Fruit fly (Drosophila melanogaster): ENCODE data around the gene CG12105.

Gene CG12105

dm6 chr3L:1602064-1602832 is 13.4 kb downstream of the CG12105 start, which contains the start of gene CG12104:
Gene CG12104, minus strand, starts transcription at chr3L:1602674.
- no peak for TF ChIP-seq CG16813 (GFP tag; IDR thresholded peaks at IDR 0.05; ENCODE audit: partially characterized antibody)
- TF ChIP-seq stc (GFP tag; IDR thresholded peaks at IDR 0.05) = no peak
- TF ChIP-seq hth (optimal IDR thresholded peaks at IDR 0.05) = no peak
- TF ChIP-seq otp (GFP tag; IDR thresholded peaks at IDR 0.05) = no peak
- TF ChIP-seq CG18476 (GFP tag; optimal IDR thresholded peaks at IDR 0.05) = no peak
- peak; percentile 54; the same call in 1 of the 2 replicates for TF ChIP-seq rib (GFP tag; IDR thresholded peaks at IDR 0.05)
- TF ChIP-seq ind (GFP tag; optimal IDR thresholded peaks at IDR 0.05) = no peak
- no peak for TF ChIP-seq klu (GFP tag; IDR thresholded peaks at IDR 0.05)
- no peak for TF ChIP-seq CG11695 (GFP tag; IDR thresholded peaks at IDR 0.05)
- peak; percentile 19 for TF ChIP-seq gcm (GFP tag; optimal IDR thresholded peaks at IDR 0.05)
- TF ChIP-seq hkb (optimal IDR thresholded peaks at IDR 0.05) = no peak
- 0 out of 2 replicates have a peak, but pooled peaks have one; percentile 8 for TF ChIP-seq hkb (GFP tag; IDR thresholded peaks at IDR 0.05)
- TF ChIP-seq croc (GFP tag; conservative IDR thresholded peaks at IDR 0.05) = no peak
- no peak for TF ChIP-seq pum (GFP tag; optimal IDR thresholded peaks at IDR 0.05)
- no peak for TF ChIP-seq hbn (GFP tag; IDR thresholded peaks at IDR 0.05; ENCODE audit: partially characterized antibody)
- TF ChIP-seq Fer2 (tag; optimal IDR thresholded peaks at IDR 0.05) = no peak
- no peak for TF ChIP-seq CG6654 (GFP tag; optimal IDR thresholded peaks at IDR 0.05)
- TF ChIP-seq gcm2 (GFP tag; optimal IDR thresholded peaks at IDR 0.05) = no peak
- TF ChIP-seq pzg (GFP tag; optimal IDR thresholded peaks at IDR 0.05) = peak; percentile 58
- TF ChIP-seq Hr78 (GFP tag; optimal IDR thresholded peaks at IDR 0.05) = no peak
- no peak for TF ChIP-seq ara (GFP tag; IDR thresholded peaks at IDR 0.05)
- no peak for TF ChIP-seq BtbVII (GFP tag; optimal IDR thresholded peaks at IDR 0.05)
- TF ChIP-seq GATAe (GFP tag; conservative IDR thresholded peaks at IDR 0.05) = peak; percentile 96
- no peak for TF ChIP-seq ssp (GFP tag; IDR thresholded peaks at IDR 0.05)
- TF ChIP-seq chm (GFP tag; IDR thresholded peaks at IDR 0.05) = no peak
- TF ChIP-seq fd64A (GFP tag; optimal IDR thresholded peaks at IDR 0.05) = no peak
- TF ChIP-seq trem (tag; optimal IDR thresholded peaks at IDR 0.05) = peak; percentile 53
- no peak for TF ChIP-seq ato (GFP tag; IDR thresholded peaks at IDR 0.05; ENCODE audit: partially characterized antibody)
- TF ChIP-seq CG1603 (tag; optimal IDR thresholded peaks at IDR 0.05) = no peak
- no peak for TF ChIP-seq z (GFP tag; IDR thresholded peaks at IDR 0.05)
- peak; percentile 47 for TF ChIP-seq CG12659 (GFP tag; optimal IDR thresholded peaks at IDR 0.05)
- TF ChIP-seq CG30020 (tag; optimal IDR thresholded peaks at IDR 0.05) = peak; percentile 22
- peak; percentile 35; the same call in 1 of the 2 replicates for TF ChIP-seq E2f2 (GFP tag; IDR thresholded peaks at IDR 0.05)
- no peak for TF ChIP-seq HLH3B (GFP tag; IDR thresholded peaks at IDR 0.05)
- TF ChIP-seq CG1529 (GFP tag; optimal IDR thresholded peaks at IDR 0.05) = peak; percentile 27
- no peak for TF ChIP-seq CG8944 (GFP tag; optimal IDR thresholded peaks at IDR 0.05)
- TF ChIP-seq CG10462 (GFP tag; optimal IDR thresholded peaks at IDR 0.05) = peak; percentile 24
- TF ChIP-seq CG13424 (tag; optimal IDR thresholded peaks at IDR 0.05) = no peak
- no peak for TF ChIP-seq CG14667 (GFP tag; IDR thresholded peaks at IDR 0.05)
- peak; percentile 41 for TF ChIP-seq YL-1 (GFP tag; optimal IDR thresholded peaks at IDR 0.05)
- peak; percentile 15 for TF ChIP-seq Fer1 (GFP tag; optimal IDR thresholded peaks at IDR 0.05)
- TF ChIP-seq CG12299 (tag; optimal IDR thresholded peaks at IDR 0.05) = peak; percentile 29
- no peak for TF ChIP-seq fd3F (GFP tag; optimal IDR thresholded peaks at IDR 0.05)
- TF ChIP-seq slp2 (GFP tag; optimal IDR thresholded peaks at IDR 0.05) = no peak
- TF ChIP-seq CG10267 (tag; optimal IDR thresholded peaks at IDR 0.05) = peak; percentile 88
- TF ChIP-seq CG12104 (GFP tag; optimal IDR thresholded peaks at IDR 0.05) = peak; percentile 88
- TF ChIP-seq onecut (GFP tag; IDR thresholded peaks at IDR 0.05) = no peak
- no peak for TF ChIP-seq corto (GFP tag; optimal IDR thresholded peaks at IDR 0.05)
- TF ChIP-seq cad (GFP tag; optimal IDR thresholded peaks at IDR 0.05) = no peak
- TF ChIP-seq Opbp (GFP tag; IDR thresholded peaks at IDR 0.05; ENCODE audit: partially characterized antibody) = no peak
